Fruit fly (Drosophila melanogaster) whole organism, embryonic: ENCODE results near the gene CG17376.

ENCODE experiments used
- BtbVII ChIP-seq: fragments of 200-800 bp; sonication (Bioruptor generic); optimal IDR thresholded peaks from 3 replicates; lab custom pipeline; 2017; ENCODE audit warnings: missing biosample characterization, mild to moderate bottlenecking, missing genetic modification characterization
- Bteb2 ChIP-seq: fragments of 200-800 bp; sonication (Bioruptor generic); optimal IDR thresholded peaks from 2 replicates; lab custom pipeline; 2016; ENCODE audit warnings: missing biosample characterization, missing genetic modification characterization
- CG10147 ChIP-seq: fragments of 200-800 bp; sonication (Bioruptor generic); optimal IDR thresholded peaks from 2 replicates; lab custom pipeline; 2019; ENCODE audit warnings: missing biosample characterization, mild to moderate bottlenecking, missing genetic modification characterization, moderate library complexity
- CG10267 ChIP-seq: fragments of 200-800 bp; sonication (Bioruptor generic); optimal IDR thresholded peaks from 2 replicates; lab custom pipeline; 2018; ENCODE audit warnings: missing biosample characterization, mild to moderate bottlenecking, missing genetic modification characterization, moderate library complexity
- CG12155 ChIP-seq: fragments of 200-800 bp; sonication (Bioruptor generic); optimal IDR thresholded peaks from 3 replicates; lab custom pipeline; 2016; ENCODE audit warnings: missing biosample characterization, missing genetic modification characterization
- CG12659 ChIP-seq: fragments of 200-800 bp; sonication (Bioruptor generic); optimal IDR thresholded peaks from 3 replicates; lab custom pipeline; 2017; ENCODE audit warnings: mild to moderate bottlenecking, missing biosample characterization, missing genetic modification reagents, missing genetic modification characterization
- CG13775 ChIP-seq: fragments of 200-800 bp; sonication (Bioruptor generic); optimal IDR thresholded peaks from 3 replicates; lab custom pipeline; 2017; ENCODE audit warnings: missing biosample characterization, mild to moderate bottlenecking, missing genetic modification characterization
- CG15514 ChIP-seq: fragments of 200-800 bp; sonication (Bioruptor generic); optimal IDR thresholded peaks from 3 replicates; lab custom pipeline; 2017; ENCODE audit warnings: missing biosample characterization, missing genetic modification characterization, mild to moderate bottlenecking, moderate library complexity, missing genetic modification reagents
- CG1602 ChIP-seq: fragments of 200-800 bp; sonication (Bioruptor generic); optimal IDR thresholded peaks from 3 replicates; lab custom pipeline; 2016; ENCODE audit warnings: missing biosample characterization, missing genetic modification characterization
- CG17186 ChIP-seq: fragments of 200-800 bp; sonication (Bioruptor generic); optimal IDR thresholded peaks from 3 replicates; lab custom pipeline; 2017; ENCODE audit warnings: missing biosample characterization, missing genetic modification reagents, missing genetic modification characterization
- CG32532 ChIP-seq: fragments of 200-800 bp; sonication (Bioruptor generic); IDR thresholded peaks from 2 replicates; pipeline ENCODE4 v1.3.6; 2022; ENCODE audit warnings: missing biosample characterization, missing genetic modification characterization
- CG32767 ChIP-seq: fragments of 200-800 bp; sonication (Bioruptor generic); IDR thresholded peaks from 2 replicates; pipeline ENCODE4 v1.3.6; 2022; ENCODE audit warnings: missing biosample characterization, missing genetic modification characterization
- CG4820 ChIP-seq: fragments of 200-800 bp; sonication (Bioruptor generic); optimal IDR thresholded peaks from 3 replicates; lab custom pipeline; 2016; ENCODE audit warnings: missing biosample characterization, missing genetic modification characterization
- CG4854 ChIP-seq: fragments of 200-800 bp; sonication (Bioruptor generic); optimal IDR thresholded peaks from 2 replicates; lab custom pipeline; 2016; ENCODE audit warnings: missing biosample characterization, missing genetic modification characterization, inconsistent platforms
- CG6272 ChIP-seq: fragments of 200-800 bp; sonication (Bioruptor generic); IDR thresholded peaks from 2 replicates; pipeline ENCODE4 v1.3.6; 2022; ENCODE audit warnings: missing biosample characterization, missing genetic modification characterization
- CG6689 ChIP-seq: fragments of 200-800 bp; sonication (Bioruptor generic); IDR thresholded peaks from 2 replicates; pipeline ENCODE4 v1.3.6; 2022; ENCODE audit warnings: missing biosample characterization, missing genetic modification characterization
- CG6813 ChIP-seq: fragments of 200-800 bp; sonication (Bioruptor generic); optimal IDR thresholded peaks from 2 replicates; lab custom pipeline; 2017; ENCODE audit warnings: missing biosample characterization, missing genetic modification characterization, mild to moderate bottlenecking, moderate library complexity, missing genetic modification reagents
- CG7556 ChIP-seq: fragments of 200-800 bp; sonication (Bioruptor generic); optimal IDR thresholded peaks from 2 replicates; lab custom pipeline; 2017; ENCODE audit warnings: missing biosample characterization, mild to moderate bottlenecking, missing genetic modification characterization
- CG7786 ChIP-seq: fragments of 200-800 bp; sonication (Bioruptor generic); optimal IDR thresholded peaks from 2 replicates; lab custom pipeline; 2016; ENCODE audit warnings: missing biosample characterization, missing genetic modification characterization
- CG8089 ChIP-seq: fragments of 200-800 bp; sonication (Bioruptor generic); optimal IDR thresholded peaks from 3 replicates; lab custom pipeline; 2016; ENCODE audit warnings: missing biosample characterization, missing genetic modification characterization
- CG8924 ChIP-seq: fragments of 200-800 bp; optimal IDR thresholded peaks from 3 replicates; lab custom pipeline; 2019; ENCODE audit warnings: missing biosample characterization, mild to moderate bottlenecking, missing genetic modification characterization, moderate library complexity
- CG9215 ChIP-seq: fragments of 200-800 bp; sonication (Bioruptor generic); IDR thresholded peaks from 2 replicates; pipeline ENCODE4 v1.3.6; 2022; ENCODE audit warnings: missing biosample characterization, missing genetic modification characterization
- CG9817 ChIP-seq: fragments of 200-800 bp; sonication (Bioruptor generic); optimal IDR thresholded peaks from 2 replicates; lab custom pipeline; 2018; ENCODE audit warnings: missing biosample characterization, mild to moderate bottlenecking, missing genetic modification characterization, moderate library complexity
- E2f1 ChIP-seq: fragments of 200-800 bp; sonication (Bioruptor generic); IDR thresholded peaks from 2 replicates; pipeline ENCODE4 v1.3.6; 2022; ENCODE audit warnings: missing biosample characterization, missing genetic modification characterization
- Fer3 ChIP-seq: fragments of 200-800 bp; sonication (Bioruptor generic); optimal IDR thresholded peaks from 2 replicates; lab custom pipeline; 2018; ENCODE audit warnings: missing biosample characterization, mild to moderate bottlenecking, missing genetic modification characterization, moderate library complexity
- HHEX ChIP-seq: fragments of 200-800 bp; sonication (Bioruptor generic); optimal IDR thresholded peaks from 3 replicates; lab custom pipeline; 2017; ENCODE audit warnings: missing biosample characterization, mild to moderate bottlenecking, missing genetic modification characterization, missing genetic modification reagents
- Hsf ChIP-seq: fragments of 200-800 bp; sonication (Bioruptor generic); optimal IDR thresholded peaks from 3 replicates; lab custom pipeline; 2016; ENCODE audit warnings: missing biosample characterization, missing genetic modification characterization
- Mad ChIP-seq: fragments of 200-800 bp; sonication (Bioruptor generic); optimal IDR thresholded peaks from 2 replicates; lab custom pipeline; 2016; ENCODE audit warnings: missing biosample characterization, missing genetic modification characterization
- Pdp1 ChIP-seq, 2 experiments: fragments of 200-800 bp; sonication (Bioruptor generic); optimal IDR thresholded peaks; 3 replicates each; lab custom pipeline; 2016; ENCODE audit warnings: missing biosample characterization in 2 of 2, missing genetic modification characterization in 2 of 2, mild to moderate bottlenecking in 1 of 2, moderate library complexity in 1 of 2
- Rx ChIP-seq: fragments of 200-800 bp; sonication (Bioruptor generic); IDR thresholded peaks from 2 replicates; pipeline ENCODE4 v1.3.6; 2022; ENCODE audit warnings: missing biosample characterization, missing genetic modification characterization
- ab ChIP-seq: fragments of 200-800 bp; sonication (Bioruptor generic); optimal IDR thresholded peaks from 2 replicates; lab custom pipeline; 2016; ENCODE audit warnings: missing biosample characterization, missing genetic modification characterization
- ash1 ChIP-seq: fragments of 200-800 bp; sonication (Bioruptor generic); optimal IDR thresholded peaks from 2 replicates; lab custom pipeline; 2018; ENCODE audit warnings: missing biosample characterization, mild to moderate bottlenecking, missing genetic modification characterization
- cas ChIP-seq: fragments of 200-800 bp; sonication (Bioruptor generic); IDR thresholded peaks from 2 replicates; pipeline ENCODE4 v1.3.6; 2022; ENCODE audit warnings: missing biosample characterization, missing genetic modification characterization
- dmrt11E ChIP-seq: fragments of 200-800 bp; sonication (Bioruptor generic); optimal IDR thresholded peaks from 3 replicates; lab custom pipeline; 2018; ENCODE audit warnings: missing biosample characterization, mild to moderate bottlenecking, missing genetic modification characterization, moderate library complexity
- dpn ChIP-seq, 2 experiments: fragments of 200-800 bp; sonication (Bioruptor generic); optimal IDR thresholded peaks; 3 replicates each; lab custom pipeline; 2016; ENCODE audit warnings: missing biosample characterization in 2 of 2, missing genetic modification characterization in 2 of 2
- eyg ChIP-seq: fragments of 200-800 bp; sonication (Bioruptor generic); optimal IDR thresholded peaks from 3 replicates; lab custom pipeline; 2016; ENCODE audit warnings: missing biosample characterization, missing genetic modification characterization
- fd3F ChIP-seq: fragments of 200-800 bp; sonication (Bioruptor generic); optimal IDR thresholded peaks from 2 replicates; lab custom pipeline; 2018; ENCODE audit warnings: missing biosample characterization, mild to moderate bottlenecking, missing genetic modification characterization, moderate library complexity
- gem ChIP-seq: fragments of 200-800 bp; sonication (Bioruptor generic); optimal IDR thresholded peaks from 2 replicates; lab custom pipeline; 2019; ENCODE audit warnings: missing biosample characterization, mild to moderate bottlenecking, missing genetic modification characterization, moderate library complexity
- grn ChIP-seq: fragments of 200-800 bp; sonication (Bioruptor generic); optimal IDR thresholded peaks from 3 replicates; lab custom pipeline; 2017; ENCODE audit warnings: missing biosample characterization, missing genetic modification characterization
- hkb ChIP-seq, 2 experiments: fragments of 200-800 bp in 1 of 2; fragments of >200 bp in 1 of 2; sonication (Bioruptor generic) in 1 of 2; IDR thresholded peaks in 1 of 2; optimal IDR thresholded peaks in 1 of 2; 2 replicates each; pipeline versions ENCODE4 v1.3.6 to Lab custom; 2017 to 2022; ENCODE audit warnings: missing biosample characterization in 1 of 2, missing genetic modification characterization in 1 of 2
- maf-S ChIP-seq: fragments of 200-800 bp; sonication (Bioruptor generic); optimal IDR thresholded peaks from 2 replicates; lab custom pipeline; 2016; ENCODE audit warnings: missing biosample characterization, missing genetic modification characterization
- nom ChIP-seq: fragments of 200-800 bp; sonication (Bioruptor generic); optimal IDR thresholded peaks from 2 replicates; lab custom pipeline; 2017; ENCODE audit warnings: missing biosample characterization, missing genetic modification characterization, mild to moderate bottlenecking, moderate library complexity, missing genetic modification reagents
- prd ChIP-seq, 3 experiments: fragments of >200 bp in 2 of 3; fragments of 200-800 bp in 1 of 3; sonication (Bioruptor generic) in 1 of 3; optimal IDR thresholded peaks in 2 of 3; IDR thresholded peaks in 1 of 3; 2 replicates in 2 of 3; 3 replicates in 1 of 3; pipeline versions ENCODE4 v1.3.6 to Lab custom; 2017 to 2022; ENCODE audit warnings: missing biosample characterization in 1 of 3, missing genetic modification characterization in 1 of 3
- sc ChIP-seq, 3 experiments: fragments of >200 bp in 2 of 3; fragments of 200-800 bp in 1 of 3; sonication (Bioruptor generic) in 1 of 3; optimal IDR thresholded peaks; 2 replicates in 2 of 3; 3 replicates in 1 of 3; lab custom pipeline; 2017; ENCODE audit warnings: mild to moderate bottlenecking in 1 of 3, missing biosample characterization in 1 of 3, missing genetic modification characterization in 1 of 3, missing genetic modification reagents in 1 of 3
- sqz ChIP-seq: fragments of 200-800 bp; sonication (Bioruptor generic); optimal IDR thresholded peaks from 3 replicates; lab custom pipeline; 2018; ENCODE audit warnings: missing biosample characterization, mild to moderate bottlenecking, missing genetic modification characterization
- tap ChIP-seq: fragments of 200-800 bp; optimal IDR thresholded peaks from 3 replicates; lab custom pipeline; 2019; ENCODE audit warnings: missing biosample characterization, mild to moderate bottlenecking, missing genetic modification characterization, moderate library complexity
- tna ChIP-seq: fragments of 200-800 bp; sonication (Bioruptor generic); IDR thresholded peaks from 2 replicates; pipeline ENCODE4 v1.3.6; 2022; ENCODE audit warnings: missing biosample characterization, missing genetic modification characterization; ENCODE audit not compliant: partially characterized antibody
- vvl ChIP-seq: fragments of 200-800 bp; sonication (Bioruptor generic); IDR thresholded peaks from 2 replicates; pipeline ENCODE4 v1.3.6; 2022; ENCODE audit warnings: missing biosample characterization, missing genetic modification characterization

CG17376 gene

DNA sequence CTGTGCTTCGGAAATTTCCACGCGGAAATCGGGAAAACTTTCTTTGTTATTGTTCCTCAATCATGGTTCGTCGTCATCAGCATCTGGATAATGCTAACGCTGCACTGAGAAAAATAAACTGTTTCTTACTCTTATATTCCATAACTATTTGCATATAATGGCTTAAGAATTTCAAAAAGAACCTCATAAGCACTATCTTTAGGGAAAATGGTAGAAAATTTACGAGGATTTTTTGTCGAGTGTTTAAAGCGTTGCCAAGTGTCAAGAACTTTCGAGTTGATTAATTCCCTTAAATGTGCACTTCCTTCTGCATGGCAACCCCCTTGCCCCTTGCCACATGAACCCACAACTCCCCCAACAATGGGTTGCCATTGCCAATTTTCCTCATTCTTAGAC, 12.7 kb downstream of the CG17376 start:
- TF ChIP-seq vvl (GFP tag; lab: Robert Waterston, UW) (peak; percentile 49; the same call in 1 of the 2 replicates), CG10147 (GFP tag; lab: Kevin White, UChicago) (peak; percentile 4), CG6689 (GFP tag; lab: Robert Waterston, UW) (peak; percentile 64; the same call in 1 of the 2 replicates), grn (GFP tag; lab: Kevin White, UChicago) (no peak), CG6272 (GFP tag; lab: Robert Waterston, UW) (peak; percentile 37; the same call in 1 of the 2 replicates), Pdp1 (GFP tag; optimal IDR thresholded peaks at IDR 0.05; lab: Kevin White, UChicago) (peak; percentile 18 to 46), ash1 (no peak), CG8924 (peak; percentile 14), dpn (GFP tag; optimal IDR thresholded peaks at IDR 0.05; lab: Kevin White, UChicago) (peak; percentile 54 to 61), Hsf (peak; percentile 60), HHEX (GFP tag; lab: Kevin White, UChicago) (peak; percentile 43), Rx (GFP tag; lab: Robert Waterston, UW) (no peak), eyg (GFP tag; lab: Kevin White, UChicago) (peak; percentile 37), cas (no peak), hkb (optimal IDR thresholded peaks at IDR 0.05; lab: Kevin White, UChicago) (no peak), hkb (GFP tag; IDR thresholded peaks at IDR 0.05; lab: Robert Waterston, UW) (peak; percentile 48; the same call in 1 of the 2 replicates), CG13775 (GFP tag; lab: Kevin White, UChicago) (peak; percentile 29), CG32532 (GFP tag; lab: Robert Waterston, UW) (peak; percentile 48; the same call in 1 of the 2 replicates), CG12155 (peak; percentile 6), prd (optimal IDR thresholded peaks at IDR 0.05; lab: Kevin White, UChicago) (no peak), prd (GFP tag; IDR thresholded peaks at IDR 0.05; lab: Robert Waterston, UW) (peak; percentile 50; the same call in 2 of the 3 replicates), CG8089 (GFP tag; lab: Kevin White, UChicago) (peak; percentile 12), CG7556 (GFP tag; lab: Kevin White, UChicago) (peak; percentile 61), CG15514 (GFP tag; lab: Kevin White, UChicago) (no peak), CG9817 (tag; lab: Kevin White, UChicago) (peak; percentile 12), sqz (no peak), E2f1 (GFP tag; lab: Robert Waterston, UW) (peak; percentile 56), CG4854 (GFP tag; lab: Kevin White, UChicago) (peak; percentile 63), CG17186 (peak; percentile 32), CG12659 (peak; percentile 8), CG6813 (GFP tag; lab: Kevin White, UChicago) (no peak), BtbVII (no peak), Fer3 (peak; percentile 60), Mad (GFP tag; lab: Kevin White, UChicago) (peak; percentile 12), ab (GFP tag; lab: Kevin White, UChicago) (peak; percentile 14), nom (GFP tag; lab: Kevin White, UChicago) (no peak), tap (tag; lab: Kevin White, UChicago) (peak; percentile 18), CG9215 (GFP tag; lab: Robert Waterston, UW) (no peak; the same call in 1 of the 2 replicates), maf-S (peak; percentile 40), dmrt11E (peak; percentile 30), CG7786 (GFP tag; lab: Kevin White, UChicago) (peak; percentile 48), fd3F (GFP tag; lab: Kevin White, UChicago) (peak; percentile 36), CG4820 (GFP tag; lab: Kevin White, UChicago) (peak; percentile 62), CG1602 (GFP tag; lab: Kevin White, UChicago) (peak; percentile 43), CG10267 (tag; lab: Kevin White, UChicago) (peak; percentile 31), CG32767 (GFP tag; lab: Robert Waterston, UW) (peak; percentile 9; the same call in 1 of the 2 replicates), Bteb2 (GFP tag; lab: Kevin White, UChicago) (no peak), sc (optimal IDR thresholded peaks at IDR 0.05; lab: Kevin White, UChicago) (no peak), sc (GFP tag; optimal IDR thresholded peaks at IDR 0.05; lab: Kevin White, UChicago) (peak; percentile 65), gem (tag; lab: Kevin White, UChicago) (peak; percentile 81), tna (GFP tag; lab: Robert Waterston, UW) (no peak)
